Worm (Caenorhabditis elegans) whole organism, late embryonic: ENCODE results near the gene dmsr-14.
A peak's percentile ranks its signal among the peaks of the same experiment; 100 is the strongest.

Experiments used
- C08G9.2 ChIP-seq: sonication (generic microtip); optimal IDR thresholded peaks from 2 replicates; lab custom pipeline; 2016; ENCODE audit warnings: mild to moderate bottlenecking, missing genetic modification characterization, moderate library complexity, missing compliant biosample characterization
- Y22D7AL.16 ChIP-seq: sonication (generic microtip); optimal IDR thresholded peaks from 2 replicates; lab custom pipeline; 2016; ENCODE audit warnings: missing genetic modification characterization, missing compliant biosample characterization
- ahr-1 ChIP-seq: sonication (generic microtip); optimal IDR thresholded peaks from 2 replicates; lab custom pipeline; 2016; ENCODE audit warnings: missing genetic modification characterization, missing compliant biosample characterization
- ceh-14 ChIP-seq: sonication (generic microtip); optimal IDR thresholded peaks from 2 replicates; lab custom pipeline; 2016; ENCODE audit warnings: missing genotype, missing genetic modification characterization, missing compliant biosample characterization
- ceh-2 ChIP-seq: sonication (generic microtip); optimal IDR thresholded peaks from 2 replicates; lab custom pipeline; 2016; ENCODE audit warnings: missing genotype, missing genetic modification characterization, missing compliant biosample characterization
- ceh-22 ChIP-seq: sonication (generic microtip); optimal IDR thresholded peaks from 2 replicates; lab custom pipeline; 2017; ENCODE audit warnings: missing biosample characterization, missing genetic modification characterization
- ceh-31 ChIP-seq: sonication (generic microtip); optimal IDR thresholded peaks from 2 replicates; lab custom pipeline; 2016; ENCODE audit warnings: missing genetic modification characterization, missing compliant biosample characterization
- ceh-45 ChIP-seq: fragments of 200-800 bp; sonication (Bioruptor generic); IDR thresholded peaks from 2 replicates; pipeline ENCODE4 v1.3.6; 2022; ENCODE audit warnings: missing genetic modification reagents, missing genetic modification characterization, missing compliant biosample characterization
- ceh-48 ChIP-seq: sonication (generic microtip); optimal IDR thresholded peaks from 2 replicates; lab custom pipeline; 2016; ENCODE audit warnings: missing genetic modification characterization, inconsistent platforms, missing compliant biosample characterization
- ceh-6 ChIP-seq: fragments of 200-800 bp; sonication (Bioruptor generic); optimal IDR thresholded peaks from 2 replicates; lab custom pipeline; 2018; ENCODE audit warnings: mild to moderate bottlenecking, missing genetic modification characterization, missing compliant biosample characterization
- ceh-9 ChIP-seq: sonication (generic microtip); optimal IDR thresholded peaks from 2 replicates; lab custom pipeline; 2016; ENCODE audit warnings: mild to moderate bottlenecking, missing genetic modification characterization, inconsistent platforms, missing compliant biosample characterization
- elt-2 ChIP-seq: sonication (generic microtip); optimal IDR thresholded peaks from 2 replicates; lab custom pipeline; 2016; ENCODE audit warnings: missing genetic modification reagents, missing genetic modification characterization, missing compliant biosample characterization
- elt-4 ChIP-seq: sonication (generic microtip); optimal IDR thresholded peaks from 2 replicates; lab custom pipeline; 2016; ENCODE audit warnings: missing genetic modification characterization, missing compliant biosample characterization
- ets-4 ChIP-seq: sonication (generic microtip); optimal IDR thresholded peaks from 2 replicates; lab custom pipeline; 2016; ENCODE audit warnings: missing genetic modification characterization, missing compliant biosample characterization
- eyg-1 ChIP-seq: sonication (generic microtip); optimal IDR thresholded peaks from 2 replicates; lab custom pipeline; 2016; ENCODE audit warnings: missing genotype, missing genetic modification characterization, missing compliant biosample characterization
- fax-1 ChIP-seq: sonication (generic microtip); optimal IDR thresholded peaks from 2 replicates; lab custom pipeline; 2016; ENCODE audit warnings: missing genotype, missing genetic modification characterization, missing compliant biosample characterization
- fkh-6 ChIP-seq: sonication (generic microtip); optimal IDR thresholded peaks from 2 replicates; lab custom pipeline; 2016; ENCODE audit warnings: missing genetic modification characterization, missing compliant biosample characterization
- gmeb-2 ChIP-seq: sonication (generic microtip); optimal IDR thresholded peaks from 2 replicates; lab custom pipeline; 2016; ENCODE audit warnings: missing genetic modification characterization, inconsistent platforms, missing compliant biosample characterization
- hlh-13 ChIP-seq: fragments of 200-800 bp; sonication (Bioruptor generic); optimal IDR thresholded peaks from 2 replicates; lab custom pipeline; 2018; ENCODE audit warnings: mild to moderate bottlenecking, missing genetic modification characterization, missing compliant biosample characterization
- hlh-30 ChIP-seq: sonication (generic microtip); optimal IDR thresholded peaks from 2 replicates; lab custom pipeline; 2017; ENCODE audit warnings: antibody characterized with exemption, missing genetic modification characterization, missing compliant biosample characterization; ENCODE audit not compliant: insufficient read depth
- hlh-8 ChIP-seq: sonication (generic microtip); optimal IDR thresholded peaks from 2 replicates; lab custom pipeline; 2016; ENCODE audit warnings: missing genotype, missing genetic modification characterization, missing compliant biosample characterization
- lin-11 ChIP-seq: fragments of 200-800 bp; sonication (Bioruptor generic); optimal IDR thresholded peaks from 2 replicates; lab custom pipeline; 2018; ENCODE audit warnings: mild to moderate bottlenecking, missing genetic modification characterization, missing compliant biosample characterization
- nhr-11 ChIP-seq: fragments of 150-350 bp; optimal IDR thresholded peaks from 2 replicates; lab custom pipeline; 2014; ENCODE audit warnings: missing biosample characterization, missing genetic modification characterization
- nhr-232 ChIP-seq: sonication (generic microtip); optimal IDR thresholded peaks from 2 replicates; lab custom pipeline; 2016; ENCODE audit warnings: missing genetic modification characterization, missing compliant biosample characterization
- npax-4 ChIP-seq: sonication (generic microtip); optimal IDR thresholded peaks from 2 replicates; lab custom pipeline; 2016; ENCODE audit warnings: missing genetic modification characterization, missing compliant biosample characterization
- pag-3 ChIP-seq: sonication (generic microtip); optimal IDR thresholded peaks from 2 replicates; lab custom pipeline; 2016; ENCODE audit warnings: missing compliant biosample characterization, missing genetic modification characterization, borderline replicate concordance
- pax-1 ChIP-seq: fragments of 150-350 bp; optimal IDR thresholded peaks from 2 replicates; lab custom pipeline; 2014; ENCODE audit warnings: missing biosample characterization, missing genetic modification characterization
- pha-2 ChIP-seq: sonication (generic microtip); optimal IDR thresholded peaks from 2 replicates; lab custom pipeline; 2017; ENCODE audit warnings: mild to moderate bottlenecking, missing genetic modification characterization, missing compliant biosample characterization
- pha-4 ChIP-seq: fragments of 150-350 bp; optimal IDR thresholded peaks from 2 replicates; lab custom pipeline; 2018; ENCODE audit warnings: missing biosample characterization, missing genetic modification reagents, missing genetic modification characterization
- pqm-1 ChIP-seq: sonication (generic microtip); optimal IDR thresholded peaks from 2 replicates; lab custom pipeline; 2016; ENCODE audit warnings: missing genetic modification characterization, missing compliant biosample characterization
- pros-1 ChIP-seq: fragments of 150-350 bp; optimal IDR thresholded peaks from 2 replicates; lab custom pipeline; 2014; ENCODE audit warnings: missing biosample characterization, missing genetic modification reagents, missing genetic modification characterization
- ref-2 ChIP-seq: sonication (generic microtip); optimal IDR thresholded peaks from 2 replicates; lab custom pipeline; 2016; ENCODE audit warnings: missing genetic modification characterization, missing compliant biosample characterization
- tbx-2 ChIP-seq: sonication (generic microtip); optimal IDR thresholded peaks from 2 replicates; lab custom pipeline; 2016; ENCODE audit warnings: missing genetic modification characterization, missing compliant biosample characterization
- tbx-7 ChIP-seq: sonication (generic microtip); optimal IDR thresholded peaks from 2 replicates; lab custom pipeline; 2016; ENCODE audit warnings: missing genotype, missing genetic modification characterization, missing compliant biosample characterization
- unc-55 ChIP-seq: sonication (generic microtip); optimal IDR thresholded peaks from 2 replicates; lab custom pipeline; 2017; ENCODE audit warnings: missing biosample characterization, missing genetic modification reagents, missing genetic modification characterization
- zip-5 ChIP-seq: sonication (generic microtip); optimal IDR thresholded peaks from 2 replicates; lab custom pipeline; 2016; ENCODE audit warnings: missing genetic modification characterization, missing compliant biosample characterization

dmsr-14 gene

DNA sequence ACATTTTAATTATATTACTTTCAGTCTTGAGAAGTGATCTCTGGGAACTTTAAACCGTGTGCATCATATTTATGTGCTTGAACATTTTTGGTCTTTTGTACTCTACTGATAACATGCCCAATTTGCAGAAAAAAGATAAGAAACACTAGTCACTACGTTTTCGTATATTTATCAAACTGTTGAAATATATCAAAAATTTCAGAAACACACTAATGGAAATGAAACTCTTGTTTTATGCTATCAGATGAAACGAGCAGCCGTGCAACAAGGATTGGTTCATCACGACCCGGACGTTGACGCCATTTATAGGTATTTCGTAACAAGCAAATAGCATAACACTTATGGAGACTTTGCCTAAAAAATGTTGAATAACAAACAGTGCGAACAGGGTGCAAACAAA lies 6.3 kb upstream of the dmsr-14 start:
- TF ChIP-seq pha-2 (tag; lab: Kevin White, UChicago) (no peak), elt-2 (tag; lab: Kevin White, UChicago) (peak; percentile 85)

ce11 chrV:6821509-6821908 lies 4.4 kb upstream of the dmsr-14 start, which contains the start of gene T15B7.8:
TSS of gene T15B7.8 (plus strand) at chrV:6821809.
- no peak for TF ChIP-seq ceh-14 (tag; lab: Kevin White, UChicago)
- no peak for TF ChIP-seq hlh-8 (tag; lab: Kevin White, UChicago)
- TF ChIP-seq hlh-30 (tag; lab: Kevin White, UChicago), result no peak

ce11 chrV:6819812-6820211 lies 2.7 kb upstream of the dmsr-14 start, which contains the start of gene dmsr-13:
TSS of gene dmsr-13 (minus strand) at chrV:6819912.
- TF ChIP-seq pha-4 (tag; lab: Kevin White, UChicago), result no peak
- TF ChIP-seq Y22D7AL.16, result no peak
- TF ChIP-seq ceh-31 (tag; lab: Kevin White, UChicago), result no peak
- no peak for TF ChIP-seq tbx-2 (tag; lab: Kevin White, UChicago)
- TF ChIP-seq pag-3, result no peak
- no peak for TF ChIP-seq elt-4 (tag; lab: Kevin White, UChicago)
- TF ChIP-seq fkh-6, result no peak
- TF ChIP-seq lin-11, result no peak
- TF ChIP-seq tbx-7 (tag; lab: Kevin White, UChicago), result no peak
- no peak for TF ChIP-seq pqm-1 (tag; lab: Kevin White, UChicago)
- TF ChIP-seq fax-1 (tag; lab: Kevin White, UChicago), result no peak
- no peak for TF ChIP-seq ceh-14 (tag; lab: Kevin White, UChicago)
- TF ChIP-seq npax-4 (tag; lab: Kevin White, UChicago), result no peak

DNA sequence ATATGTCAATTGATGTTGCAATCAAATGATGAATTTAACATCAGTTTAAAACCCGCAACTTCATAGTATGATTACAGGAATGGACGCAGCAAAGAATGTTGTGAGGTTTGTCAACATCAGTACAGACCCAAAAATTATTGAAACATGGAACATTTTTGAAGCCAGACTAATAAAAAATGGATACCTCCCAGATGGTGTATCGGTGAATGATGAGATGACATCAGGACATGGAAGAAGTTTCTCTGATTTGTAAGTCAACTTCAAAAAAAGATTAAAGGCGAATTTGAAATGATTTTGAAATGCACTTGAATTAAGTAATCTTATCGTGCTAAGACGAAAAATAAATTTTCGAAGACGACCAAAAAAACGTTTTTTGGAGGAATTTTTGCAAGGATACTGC lies 3.2 kb downstream of the dmsr-14 start:
- no peak for TF ChIP-seq zip-5 (tag; lab: Kevin White, UChicago)
- no peak for TF ChIP-seq ets-4
- TF ChIP-seq npax-4 (tag; lab: Kevin White, UChicago), result no peak
- TF ChIP-seq nhr-232 (tag; lab: Kevin White, UChicago), result no peak
- no peak for TF ChIP-seq ceh-14 (tag; lab: Kevin White, UChicago)
- no peak for TF ChIP-seq hlh-30 (tag; lab: Kevin White, UChicago)
- no peak for TF ChIP-seq unc-55 (GFP tag; lab: Kevin White, UChicago)
- no peak for TF ChIP-seq ceh-45 (GFP tag; lab: Robert Waterston, UW)
- TF ChIP-seq gmeb-2, result no peak
- TF ChIP-seq C08G9.2 (tag; lab: Kevin White, UChicago), result no peak
- TF ChIP-seq, all 69 proteins: peak for 0

DNA sequence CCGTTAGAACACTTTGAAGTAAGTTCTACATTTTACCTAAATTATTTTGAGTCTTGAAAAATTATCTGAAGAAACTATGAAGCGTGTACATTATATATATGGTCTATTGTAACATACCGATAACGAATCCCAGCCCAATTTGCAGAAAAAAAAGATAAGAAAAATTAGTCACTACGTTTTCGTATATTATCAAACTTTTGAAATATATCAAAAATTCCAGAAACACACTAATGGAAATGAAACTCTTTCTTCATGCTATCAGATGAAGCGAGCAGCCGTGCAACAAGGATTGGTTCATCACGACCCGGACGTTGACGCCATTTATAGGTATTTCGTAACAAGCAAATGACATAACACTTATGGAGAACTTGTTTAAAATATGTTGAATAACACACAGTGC lies 5.2 kb downstream of the dmsr-14 start:
- TF ChIP-seq ceh-9 (tag; lab: Kevin White, UChicago), result no peak
- TF ChIP-seq elt-2 (tag; lab: Kevin White, UChicago), result peak; percentile 53

DNA sequence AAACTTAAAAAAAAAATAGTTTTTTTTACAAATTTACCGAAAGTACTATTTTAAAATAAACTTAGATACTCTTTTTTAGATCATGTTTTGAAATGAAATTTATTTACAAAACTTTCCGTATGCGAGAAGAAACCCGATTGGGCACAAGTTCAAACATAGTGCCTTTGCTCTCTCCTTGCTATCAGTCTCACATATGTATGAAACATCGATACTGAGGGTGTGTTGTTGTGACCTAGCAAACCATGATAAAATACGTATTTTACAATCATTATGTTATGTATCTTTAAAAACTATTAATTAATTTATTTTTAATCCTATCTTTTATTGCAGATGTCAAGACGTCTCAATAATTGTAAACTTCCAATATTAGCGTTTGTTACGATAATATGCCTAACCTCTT lies 7.0 kb downstream of the dmsr-14 start:
- TF ChIP-seq elt-2 (tag; lab: Kevin White, UChicago), result peak; percentile 17
- no peak for TF ChIP-seq Y22D7AL.16

ce11 chrV:6808962-6809361 lies 8.1 kb downstream of the dmsr-14 start, which contains the start of gene dmsr-16:
TSS of gene dmsr-16 (minus strand) at chrV:6809062.
- TF ChIP-seq eyg-1 (no peak), ceh-2 (no peak), pros-1 (tag; lab: Kevin White, UChicago) (no peak), ahr-1 (tag; lab: Kevin White, UChicago) (no peak), Y22D7AL.16 (no peak), pag-3 (no peak), ceh-6 (GFP tag; lab: Kevin White, UChicago) (no peak), ceh-48 (no peak), npax-4 (tag; lab: Kevin White, UChicago) (no peak), zip-5 (tag; lab: Kevin White, UChicago) (no peak), ceh-22 (tag; lab: Kevin White, UChicago) (no peak), nhr-11 (no peak), pax-1 (tag; lab: Kevin White, UChicago) (no peak), hlh-13 (GFP tag; lab: Kevin White, UChicago) (no peak), hlh-8 (tag; lab: Kevin White, UChicago) (no peak), ceh-31 (tag; lab: Kevin White, UChicago) (no peak), ref-2 (tag; lab: Kevin White, UChicago) (no peak), tbx-2 (tag; lab: Kevin White, UChicago) (no peak)
- TF ChIP-seq, all 69 proteins: peak for 0
